Worm (Caenorhabditis elegans): Measurements from ENCODE around the gene Y75D11A.6.
"Not testable (repeated sequence)": the region's sequence is repeated elsewhere in the genome, so short reads cannot be mapped to it uniquely, and the experiment has no call there.

Gene Y75D11A.6

ce11 chrX:1746117-1746516, 2.3 kb downstream of the Y75D11A.6 start, which contains the start of gene Y75D11A.3:
Y75D11A.3 (minus strand) TSS chrX:1746217.
- not testable (repeated sequence) for TF ChIP-seq lsy-2 (tag; optimal IDR thresholded peaks at IDR 0.05); lin-13 (GFP tag; optimal IDR thresholded peaks at IDR 0.05); unc-55 (GFP tag; optimal IDR thresholded peaks at IDR 0.05)

- not testable (repeated sequence) for TF ChIP-seq ztf-1 (GFP tag; conservative IDR thresholded peaks at IDR 0.05); nhr-25 (tag; optimal IDR thresholded peaks at IDR 0.05); nhr-23 (tag; optimal IDR thresholded peaks at IDR 0.05)
Measured at ce11 chrX:1742530-1742929, 5.8 kb downstream of the Y75D11A.6 start, which contains the start of gene Y75D11A.2. Y75D11A.2 (plus strand) TSS chrX:1742830.

ce11 chrX:1737606-1738005, 10.8 kb downstream of the Y75D11A.6 start, which contains the start of gene F07G6.10:
F07G6.10 (plus strand) TSS chrX:1737906.
- no peak for TF ChIP-seq ZK546.5 (tag; optimal IDR thresholded peaks at IDR 0.05)

ce11 chrX:1735941-1736340, 12.4 kb downstream of the Y75D11A.6 start, which contains the start of gene F07G6.12:
F07G6.12 (plus strand) TSS chrX:1736241.
- TF ChIP-seq Y55F3AM.14 (GFP tag; optimal IDR thresholded peaks at IDR 0.05) (no peak), dmd-4 (tag; optimal IDR thresholded peaks at IDR 0.05) (no peak), ztf-1 (GFP tag; conservative IDR thresholded peaks at IDR 0.05) (no peak), zag-1 (tag; optimal IDR thresholded peaks at IDR 0.05) (no peak)

ce11 chrX:1729558-1729957, 18.8 kb downstream of the Y75D11A.6 start, which contains the start of gene dgn-3:
dgn-3 (plus strand) TSS chrX:1729858.
- TF ChIP-seq skn-1 (tag; optimal IDR thresholded peaks at IDR 0.05) = no peak
- TF ChIP-seq ztf-1 (GFP tag; conservative IDR thresholded peaks at IDR 0.05) = no peak
- TF ChIP-seq R02D3.7 (tag; optimal IDR thresholded peaks at IDR 0.05) = no peak
- no peak for TF ChIP-seq fos-1 (tag; optimal IDR thresholded peaks at IDR 0.05)
- no peak for TF ChIP-seq elt-3 (tag; optimal IDR thresholded peaks at IDR 0.05)
- TF ChIP-seq sem-4 (tag; optimal IDR thresholded peaks at IDR 0.05) = no peak
- TF ChIP-seq unc-55 (GFP tag; optimal IDR thresholded peaks at IDR 0.05) = no peak
- TF ChIP-seq nhr-21 (tag; optimal IDR thresholded peaks at IDR 0.05) = no peak
- TF ChIP-seq blmp-1 (tag; optimal IDR thresholded peaks at IDR 0.05; ENCODE audit: insufficient read depth) = no peak
- no peak for TF ChIP-seq alr-1 (tag; optimal IDR thresholded peaks at IDR 0.05)
- TF ChIP-seq nhr-25 (tag; optimal IDR thresholded peaks at IDR 0.05) = no peak
- TF ChIP-seq unc-62 (GFP tag; optimal IDR thresholded peaks at IDR 0.05) = no peak
- no peak for TF ChIP-seq mab-5 (tag; optimal IDR thresholded peaks at IDR 0.05)
- no peak for TF ChIP-seq nhr-129 (tag; optimal IDR thresholded peaks at IDR 0.05)

ce11 chrX:1727056-1727455, 21.3 kb downstream of the Y75D11A.6 start, which contains the start of gene F07G6.2:
F07G6.2 (plus strand) TSS chrX:1727356.
- TF ChIP-seq lin-39 (tag; optimal IDR thresholded peaks at IDR 0.05) = no peak
- TF ChIP-seq sma-9 (GFP tag; optimal IDR thresholded peaks at IDR 0.05) = no peak
- TF ChIP-seq sma-9 (tag; optimal IDR thresholded peaks at IDR 0.05) = no peak
- no peak for TF ChIP-seq snpc-4 (tag; optimal IDR thresholded peaks at IDR 0.05)
- TF ChIP-seq sem-4 (tag; optimal IDR thresholded peaks at IDR 0.05) = no peak
- TF ChIP-seq mbf-1 (tag; optimal IDR thresholded peaks at IDR 0.05) = no peak
- TF ChIP-seq mdl-1 (tag; optimal IDR thresholded peaks at IDR 0.05) = no peak
- TF ChIP-seq alr-1 (tag; optimal IDR thresholded peaks at IDR 0.05) = no peak
- TF ChIP-seq lin-13 (GFP tag; optimal IDR thresholded peaks at IDR 0.05) = no peak
- TF ChIP-seq lsy-2 (tag; optimal IDR thresholded peaks at IDR 0.05) = no peak
- TF ChIP-seq elt-3 (tag; optimal IDR thresholded peaks at IDR 0.05) = no peak
- TF ChIP-seq skn-1 (tag; optimal IDR thresholded peaks at IDR 0.05) = no peak
- TF ChIP-seq peb-1 (tag; optimal IDR thresholded peaks at IDR 0.05) = no peak
- no peak for TF ChIP-seq ztf-1 (GFP tag; conservative IDR thresholded peaks at IDR 0.05)

- TF ChIP-seq snpc-4 (tag; optimal IDR thresholded peaks at IDR 0.05) (no peak), nhr-6 (tag; optimal IDR thresholded peaks at IDR 0.05) (no peak), mbf-1 (tag; optimal IDR thresholded peaks at IDR 0.05) (no peak), sma-9 (GFP tag; optimal IDR thresholded peaks at IDR 0.05) (no peak), sma-9 (tag; optimal IDR thresholded peaks at IDR 0.05) (no peak), R02D3.7 (tag; optimal IDR thresholded peaks at IDR 0.05) (no peak), ztf-1 (GFP tag; conservative IDR thresholded peaks at IDR 0.05) (no peak), sma-3 (GFP tag; optimal IDR thresholded peaks at IDR 0.05) (no peak), ztf-11 (tag; optimal IDR thresholded peaks at IDR 0.05) (no peak), unc-39 (tag; optimal IDR thresholded peaks at IDR 0.05) (no peak), nhr-129 (tag; optimal IDR thresholded peaks at IDR 0.05) (no peak), nhr-10 (tag; optimal IDR thresholded peaks at IDR 0.05) (no peak), ZK546.5 (tag; optimal IDR thresholded peaks at IDR 0.05) (no peak), nhr-12 (tag; optimal IDR thresholded peaks at IDR 0.05) (no peak), blmp-1 (tag; optimal IDR thresholded peaks at IDR 0.05; ENCODE audit: insufficient read depth) (no peak), lin-11 (tag; optimal IDR thresholded peaks at IDR 0.05) (no peak), elt-3 (tag; optimal IDR thresholded peaks at IDR 0.05) (no peak), gmeb-1 (tag; optimal IDR thresholded peaks at IDR 0.05) (no peak), Y55F3AM.14 (GFP tag; optimal IDR thresholded peaks at IDR 0.05) (no peak), nhr-25 (tag; optimal IDR thresholded peaks at IDR 0.05) (no peak)
Measured at ce11 chrX:1720359-1720758, 28.0 kb downstream of the Y75D11A.6 start, which contains the start of gene F07G6.8. F07G6.8 (minus strand) TSS chrX:1720459.
